Fruit fly (Drosophila melanogaster): Measurements from ENCODE around the gene Cyp12a5.

Gene Cyp12a5

dm6 chr3R:19159778-19160177 lies 27.3 kb downstream of the Cyp12a5 start, which contains the start of gene CG11779:
Gene CG11779, minus strand, starts transcription at chr3R:19159878.
- TF ChIP-seq sage (GFP tag; optimal IDR thresholded peaks at IDR 0.05) = no peak
- no peak for TF ChIP-seq Rel (GFP tag; optimal IDR thresholded peaks at IDR 0.05)
- no peak for TF ChIP-seq Rel (tag; optimal IDR thresholded peaks at IDR 0.05)
- TF ChIP-seq h (GFP tag; optimal IDR thresholded peaks at IDR 0.05) = no peak
- TF ChIP-seq lola (GFP tag; optimal IDR thresholded peaks at IDR 0.05) = no peak
- TF ChIP-seq ey (GFP tag; optimal IDR thresholded peaks at IDR 0.05) = no peak
- no peak for TF ChIP-seq pan (optimal IDR thresholded peaks at IDR 0.05)
- TF ChIP-seq jim (GFP tag; optimal IDR thresholded peaks at IDR 0.05) = no peak
- TF ChIP-seq Dfd (GFP tag; optimal IDR thresholded peaks at IDR 0.05) = no peak
- TF ChIP-seq Sp1 (GFP tag; optimal IDR thresholded peaks at IDR 0.05) = no peak

DNA sequence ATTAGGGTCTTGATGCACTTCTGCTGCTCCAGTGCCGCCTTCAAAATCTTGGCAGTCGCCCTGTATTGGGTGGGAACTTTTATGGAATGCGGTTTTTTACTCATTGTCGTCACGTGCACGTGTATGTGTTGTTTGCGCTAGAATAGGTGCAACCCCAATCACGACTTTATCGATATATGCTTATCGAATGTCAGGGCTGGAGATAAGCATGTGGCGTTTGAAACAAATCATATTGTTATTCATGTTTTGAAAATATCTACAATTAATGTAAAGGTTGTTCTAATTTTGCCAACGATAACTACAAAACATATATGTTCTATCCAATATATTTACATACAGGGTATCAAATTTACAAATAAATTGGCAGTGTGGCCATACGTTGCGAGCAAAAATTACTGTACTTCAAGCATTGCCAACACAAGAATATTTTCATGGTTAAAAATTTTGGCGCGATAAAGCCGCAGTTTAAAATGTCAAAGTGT lies 29.7 kb downstream of the Cyp12a5 start, which contains the start of the genes CG42359 and Nsun5:
Gene CG42359 (minus strand): TSS at position 166 of the 482 bp plus-strand sequence.
Gene Nsun5 (minus strand): TSS at position 166 of the 482 bp plus-strand sequence.
- TF ChIP-seq Hnf4 (GFP tag; optimal IDR thresholded peaks at IDR 0.05) (peak; percentile 89), Jra (GFP tag; optimal IDR thresholded peaks at IDR 0.05) (peak; percentile 91), h (GFP tag; optimal IDR thresholded peaks at IDR 0.05) (peak; percentile 90), GATAd (GFP tag; optimal IDR thresholded peaks at IDR 0.05) (peak; percentile 15), CrebA (GFP tag; optimal IDR thresholded peaks at IDR 0.05; ENCODE audit: borderline replicate concordance) (no peak), Hr78 (GFP tag; optimal IDR thresholded peaks at IDR 0.05) (no peak), ey (GFP tag; optimal IDR thresholded peaks at IDR 0.05) (peak; percentile 85), psq (GFP tag; optimal IDR thresholded peaks at IDR 0.05) (peak; percentile 79), sage (GFP tag; optimal IDR thresholded peaks at IDR 0.05) (peak; percentile 33), Mio (GFP tag; optimal IDR thresholded peaks at IDR 0.05) (no peak), pan (optimal IDR thresholded peaks at IDR 0.05) (no peak), Myc (optimal IDR thresholded peaks at IDR 0.05) (peak; percentile 41), CG32264 (GFP tag; optimal IDR thresholded peaks at IDR 0.05) (peak; percentile 54), Dif (GFP tag; optimal IDR thresholded peaks at IDR 0.05; ENCODE audit: partially characterized antibody) (no peak), Vsx2 (GFP tag; optimal IDR thresholded peaks at IDR 0.05; ENCODE audit: partially characterized antibody) (no peak), dmrt93B (GFP tag; optimal IDR thresholded peaks at IDR 0.05) (peak; percentile 65), rgr (GFP tag; optimal IDR thresholded peaks at IDR 0.05) (peak; percentile 87), tai (GFP tag; optimal IDR thresholded peaks at IDR 0.05) (peak; percentile 94), N (GFP tag; optimal IDR thresholded peaks at IDR 0.05) (no peak), foxo (GFP tag; optimal IDR thresholded peaks at IDR 0.05) (peak; percentile 21 to 91), dl (GFP tag; optimal IDR thresholded peaks at IDR 0.05; ENCODE audit: insufficient read depth in 1 of 2, partially characterized antibody in 2 of 2) (no peak), jim (GFP tag; optimal IDR thresholded peaks at IDR 0.05) (peak; percentile 35), woc (GFP tag; optimal IDR thresholded peaks at IDR 0.05) (peak; percentile 85), Sp1 (GFP tag; optimal IDR thresholded peaks at IDR 0.05) (peak; percentile 81), dsf (GFP tag; optimal IDR thresholded peaks at IDR 0.05; ENCODE audit: borderline replicate concordance) (peak; percentile 74), br (GFP tag; optimal IDR thresholded peaks at IDR 0.05) (peak; percentile 86), Hr83 (GFP tag; optimal IDR thresholded peaks at IDR 0.05; ENCODE audit: poor library complexity, severe bottlenecking) (peak; percentile 60), brk (GFP tag; optimal IDR thresholded peaks at IDR 0.05) (peak; percentile 80), fru (GFP tag; optimal IDR thresholded peaks at IDR 0.05) (peak; percentile 87), sv (GFP tag; optimal IDR thresholded peaks at IDR 0.05) (peak; percentile 84), usp (GFP tag; optimal IDR thresholded peaks at IDR 0.05) (no peak), Abd-B (GFP tag; optimal IDR thresholded peaks at IDR 0.05) (no peak), CG9705 (GFP tag; optimal IDR thresholded peaks at IDR 0.05) (peak; percentile 77), Rel (GFP tag; optimal IDR thresholded peaks at IDR 0.05) (no peak), Rel (tag; optimal IDR thresholded peaks at IDR 0.05) (peak; percentile 92), lola (GFP tag; optimal IDR thresholded peaks at IDR 0.05) (no peak), HLH106 (tag; optimal IDR thresholded peaks at IDR 0.05) (peak; percentile 81), Dfd (GFP tag; optimal IDR thresholded peaks at IDR 0.05) (no peak), OdsH (GFP tag; optimal IDR thresholded peaks at IDR 0.05) (peak; percentile 77)

Data from whole organism, wandering third instar larva.